Fruit fly (Drosophila melanogaster): ENCODE measurements around the gene lds.

Gene lds

DNA sequence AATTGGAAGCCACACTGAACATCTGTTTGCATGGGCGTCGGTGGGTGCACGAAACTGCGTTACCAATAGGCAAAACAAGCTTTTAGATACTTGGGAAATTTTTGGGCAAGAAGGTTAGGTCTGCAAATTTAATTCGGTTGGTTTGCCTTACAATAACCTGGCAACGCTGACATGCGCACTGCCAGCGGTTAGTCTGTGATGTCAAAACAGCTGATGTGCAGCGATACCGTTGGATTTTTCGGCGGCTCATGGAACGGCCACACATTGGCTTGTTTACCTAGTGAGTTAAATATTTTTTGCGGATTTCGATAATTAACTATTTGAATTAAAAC, 33.4 kb upstream of the lds start, which contains the start of gene ArgRS-m (continued):
- TF ChIP-seq CG9215 (GFP tag; IDR thresholded peaks at IDR 0.05) (peak; percentile 41; the same call in 1 of the 2 replicates), ewg (GFP tag; optimal IDR thresholded peaks at IDR 0.05) (peak; percentile 99), ftz-f1 (GFP tag; optimal IDR thresholded peaks at IDR 0.05) (peak; percentile 21), sc (optimal IDR thresholded peaks at IDR 0.05) (no peak), sc (GFP tag; optimal IDR thresholded peaks at IDR 0.05) (no peak), CG12769 (tag; optimal IDR thresholded peaks at IDR 0.05) (peak; percentile 78), CG6272 (GFP tag; IDR thresholded peaks at IDR 0.05) (no peak), CG6654 (GFP tag; optimal IDR thresholded peaks at IDR 0.05) (no peak), Pdp1 (GFP tag; optimal IDR thresholded peaks at IDR 0.05) (peak in 1 of 2 experiments; percentile 55), CG2875 (GFP tag; optimal IDR thresholded peaks at IDR 0.05) (no peak), lilli (GFP tag; optimal IDR thresholded peaks at IDR 0.05) (peak; percentile 80), CG1529 (GFP tag; optimal IDR thresholded peaks at IDR 0.05) (no peak), CG4707 (GFP tag; optimal IDR thresholded peaks at IDR 0.05) (no peak), Dll (GFP tag; IDR thresholded peaks at IDR 0.05; ENCODE audit: partially characterized antibody) (peak; percentile 49; the same call in 1 of the 4 replicates), CG17359 (tag; optimal IDR thresholded peaks at IDR 0.05) (peak; percentile 30), Xrp1 (GFP tag; IDR thresholded peaks at IDR 0.05) (peak; percentile 16; the same call in 1 of the 2 replicates), sna (GFP tag; IDR thresholded peaks at IDR 0.05; ENCODE audit: partially characterized antibody) (peak; percentile 44; the same call in 1 of the 2 replicates), Hmr (GFP tag; optimal IDR thresholded peaks at IDR 0.05) (peak; percentile 65), twi (tag; optimal IDR thresholded peaks at IDR 0.05) (no peak), CG18262 (tag; optimal IDR thresholded peaks at IDR 0.05) (peak; percentile 22), dm (GFP tag; optimal IDR thresholded peaks at IDR 0.05) (peak; percentile 60), CG2202 (tag; optimal IDR thresholded peaks at IDR 0.05) (no peak), CG8388 (GFP tag; optimal IDR thresholded peaks at IDR 0.05) (no peak), scrt (GFP tag; optimal IDR thresholded peaks at IDR 0.05) (peak; percentile 4), Adf1 (GFP tag; IDR thresholded peaks at IDR 0.05) (peak; percentile 23; the same call in 1 of the 2 replicates), HHEX (GFP tag; optimal IDR thresholded peaks at IDR 0.05) (no peak), E2f2 (GFP tag; IDR thresholded peaks at IDR 0.05) (peak; percentile 59), salm (tag; optimal IDR thresholded peaks at IDR 0.05) (no peak), zen2 (GFP tag; IDR thresholded peaks at IDR 0.05; ENCODE audit: partially characterized antibody) (no peak), Dp (GFP tag; optimal IDR thresholded peaks at IDR 0.05) (peak; percentile 52), CG12236 (GFP tag; optimal IDR thresholded peaks at IDR 0.05) (no peak), CHES-1-like (GFP tag; optimal IDR thresholded peaks at IDR 0.05) (peak; percentile 70), CG3838 (GFP tag; optimal IDR thresholded peaks at IDR 0.05) (no peak), BtbVII (GFP tag; optimal IDR thresholded peaks at IDR 0.05) (no peak), Doc2 (GFP tag; IDR thresholded peaks at IDR 0.05) (no peak), CG4854 (GFP tag; optimal IDR thresholded peaks at IDR 0.05) (no peak), CG2129 (GFP tag; IDR thresholded peaks at IDR 0.05; ENCODE audit: partially characterized antibody) (no peak), Blimp-1 (GFP tag; optimal IDR thresholded peaks at IDR 0.05) (no peak), luna (GFP tag; optimal IDR thresholded peaks at IDR 0.05) (no peak), Dek (tag; optimal IDR thresholded peaks at IDR 0.05) (no peak), MBD-R2 (GFP tag; IDR thresholded peaks at IDR 0.05) (peak; percentile 93), hb (GFP tag; IDR thresholded peaks at IDR 0.05; ENCODE audit: partially characterized antibody) (no peak), NK7.1 (GFP tag; optimal IDR thresholded peaks at IDR 0.05) (peak; percentile 16), NfI (GFP tag; optimal IDR thresholded peaks at IDR 0.05) (peak; percentile 58), gro (GFP tag; optimal IDR thresholded peaks at IDR 0.05) (no peak), CG7786 (GFP tag; optimal IDR thresholded peaks at IDR 0.05) (peak; percentile 73), H2.0 (GFP tag; IDR thresholded peaks at IDR 0.05) (peak; percentile 44), ara (GFP tag; IDR thresholded peaks at IDR 0.05) (no peak), Mrtf (GFP tag; IDR thresholded peaks at IDR 0.05) (no peak), chif (GFP tag; optimal IDR thresholded peaks at IDR 0.05) (peak in 1 of 2 experiments; percentile 9), CG4730 (GFP tag; IDR thresholded peaks at IDR 0.05) (no peak)

Measured in whole organism, embryonic.